Fruit fly (Drosophila melanogaster) whole organism, embryonic: ENCODE measurements around the gene CG43658.

Experiments
- Blimp-1 ChIP-seq: fragments of 200-800 bp; sonication (Bioruptor generic); optimal IDR thresholded peaks from 3 replicates; lab custom pipeline; 2018; ENCODE audit warnings: missing biosample characterization, missing genetic modification characterization, mild to moderate bottlenecking, moderate library complexity, missing genetic modification reagents
- CG11504 ChIP-seq: fragments of 200-800 bp; sonication (Bioruptor generic); optimal IDR thresholded peaks from 3 replicates; lab custom pipeline; 2019; ENCODE audit warnings: missing biosample characterization, mild to moderate bottlenecking, missing genetic modification characterization, moderate library complexity
- CG11695 ChIP-seq: fragments of 200-800 bp; sonication (Bioruptor generic); IDR thresholded peaks from 3 replicates; pipeline ENCODE4 v1.3.6; 2022; ENCODE audit warnings: missing biosample characterization, missing genetic modification characterization
- CG11696 ChIP-seq: fragments of 200-800 bp; sonication (Bioruptor generic); IDR thresholded peaks from 2 replicates; pipeline ENCODE4 v1.3.6; 2022; ENCODE audit warnings: missing biosample characterization, missing genetic modification characterization
- CG14710 ChIP-seq: fragments of 200-800 bp; sonication (Bioruptor generic); optimal IDR thresholded peaks from 3 replicates; lab custom pipeline; 2019; ENCODE audit warnings: missing biosample characterization, mild to moderate bottlenecking, missing genetic modification characterization, moderate library complexity
- CG15269 ChIP-seq: fragments of 200-800 bp; sonication (Bioruptor generic); optimal IDR thresholded peaks from 2 replicates; lab custom pipeline; 2018; ENCODE audit warnings: missing biosample characterization, mild to moderate bottlenecking, missing genetic modification characterization, moderate library complexity
- CG17361 ChIP-seq: fragments of 200-800 bp; sonication (Bioruptor generic); IDR thresholded peaks from 3 replicates; pipeline ENCODE4 v1.3.6; 2022; ENCODE audit warnings: missing biosample characterization, missing genetic modification characterization
- CG18262 ChIP-seq: fragments of 200-800 bp; optimal IDR thresholded peaks from 3 replicates; lab custom pipeline; 2019; ENCODE audit warnings: missing biosample characterization, mild to moderate bottlenecking, missing genetic modification characterization, moderate library complexity
- CG31441 ChIP-seq: fragments of 200-800 bp; sonication (Bioruptor generic); IDR thresholded peaks from 2 replicates; pipeline ENCODE4 v1.3.6; 2022; ENCODE audit warnings: missing biosample characterization, missing genetic modification characterization
- CG32532 ChIP-seq: fragments of 200-800 bp; sonication (Bioruptor generic); IDR thresholded peaks from 2 replicates; pipeline ENCODE4 v1.3.6; 2022; ENCODE audit warnings: missing biosample characterization, missing genetic modification characterization
- CG6689 ChIP-seq: fragments of 200-800 bp; sonication (Bioruptor generic); IDR thresholded peaks from 2 replicates; pipeline ENCODE4 v1.3.6; 2022; ENCODE audit warnings: missing biosample characterization, missing genetic modification characterization
- CG6791 ChIP-seq: fragments of 200-800 bp; sonication (Bioruptor generic); IDR thresholded peaks from 3 replicates; pipeline ENCODE4 v1.3.6; 2022; ENCODE audit warnings: missing biosample characterization, missing genetic modification characterization; ENCODE audit not compliant: partially characterized antibody
- CG6854 ChIP-seq: fragments of 200-800 bp; sonication (Bioruptor generic); optimal IDR thresholded peaks from 3 replicates; lab custom pipeline; 2017; ENCODE audit warnings: missing biosample characterization, mild to moderate bottlenecking, missing genetic modification characterization
- CG7357 ChIP-seq: fragments of 200-800 bp; sonication (Bioruptor generic); IDR thresholded peaks from 3 replicates; pipeline ENCODE4 v1.3.6; 2022; ENCODE audit warnings: missing biosample characterization, missing genetic modification characterization
- CG8924 ChIP-seq: fragments of 200-800 bp; optimal IDR thresholded peaks from 3 replicates; lab custom pipeline; 2019; ENCODE audit warnings: missing biosample characterization, mild to moderate bottlenecking, missing genetic modification characterization, moderate library complexity
- CG9609 ChIP-seq: fragments of 200-800 bp; sonication (Bioruptor generic); optimal IDR thresholded peaks from 3 replicates; lab custom pipeline; 2016; ENCODE audit warnings: missing biosample characterization, missing genetic modification characterization
- CG9817 ChIP-seq: fragments of 200-800 bp; sonication (Bioruptor generic); optimal IDR thresholded peaks from 2 replicates; lab custom pipeline; 2018; ENCODE audit warnings: missing biosample characterization, mild to moderate bottlenecking, missing genetic modification characterization, moderate library complexity
- CG9932 ChIP-seq: fragments of 200-800 bp; sonication (Bioruptor generic); IDR thresholded peaks from 2 replicates; pipeline ENCODE4 v1.3.6; 2022; ENCODE audit warnings: missing biosample characterization, missing genetic modification characterization
- CTCF ChIP-seq: fragments of 200-800 bp; sonication (Bioruptor generic); optimal IDR thresholded peaks from 2 replicates; lab custom pipeline; 2017; ENCODE audit warnings: missing biosample characterization, mild to moderate bottlenecking, missing genetic modification characterization, moderate library complexity
- E2f2 ChIP-seq: fragments of 200-800 bp; sonication (Bioruptor generic); IDR thresholded peaks from 2 replicates; pipeline ENCODE4 v1.3.6; 2022; ENCODE audit warnings: missing biosample characterization, missing genetic modification characterization
- HLH3B ChIP-seq: fragments of 200-800 bp; sonication (Bioruptor generic); IDR thresholded peaks from 2 replicates; pipeline ENCODE4 v1.3.6; 2022; ENCODE audit warnings: missing biosample characterization, missing genetic modification characterization
- Hr51 ChIP-seq, 2 experiments: fragments of 200-800 bp; sonication (Bioruptor generic); optimal IDR thresholded peaks; 2 replicates in 1 of 2; 3 replicates in 1 of 2; lab custom pipeline; 2016 to 2018; ENCODE audit warnings: missing biosample characterization in 2 of 2, missing genetic modification characterization in 2 of 2, mild to moderate bottlenecking in 1 of 2, moderate library complexity in 1 of 2
- Hr78 ChIP-seq, 2 experiments: fragments of 200-800 bp in 1 of 2; fragments of >200 bp in 1 of 2; sonication (Bioruptor generic) in 1 of 2; optimal IDR thresholded peaks; 2 replicates each; lab custom pipeline; 2017 to 2019; ENCODE audit warnings: missing biosample characterization in 2 of 2, missing genetic modification characterization in 2 of 2, mild to moderate bottlenecking in 1 of 2, moderate library complexity in 1 of 2
- NFAT ChIP-seq: fragments of 200-800 bp; sonication (Bioruptor generic); IDR thresholded peaks from 2 replicates; pipeline ENCODE4 v1.3.6; 2022; ENCODE audit warnings: missing biosample characterization, missing genetic modification characterization
- PHDP ChIP-seq: fragments of 200-800 bp; sonication (Bioruptor generic); optimal IDR thresholded peaks from 3 replicates; lab custom pipeline; 2018; ENCODE audit warnings: missing biosample characterization, mild to moderate bottlenecking, missing genetic modification characterization, moderate library complexity
- Rfx ChIP-seq: fragments of 200-800 bp; sonication (Bioruptor generic); IDR thresholded peaks from 2 replicates; pipeline ENCODE4 v1.3.6; 2022; ENCODE audit warnings: missing biosample characterization, missing genetic modification characterization
- Rx ChIP-seq: fragments of 200-800 bp; sonication (Bioruptor generic); IDR thresholded peaks from 2 replicates; pipeline ENCODE4 v1.3.6; 2022; ENCODE audit warnings: missing biosample characterization, missing genetic modification characterization
- Vsx1 ChIP-seq: fragments of 200-800 bp; sonication (Bioruptor generic); optimal IDR thresholded peaks from 2 replicates; lab custom pipeline; 2017; ENCODE audit warnings: missing biosample characterization, mild to moderate bottlenecking, missing genetic modification characterization, missing genetic modification reagents
- crc ChIP-seq: fragments of 200-800 bp; sonication (Bioruptor generic); optimal IDR thresholded peaks from 2 replicates; lab custom pipeline; 2016; ENCODE audit warnings: missing biosample characterization, missing genetic modification characterization
- da ChIP-seq: fragments of 200-800 bp; sonication (Bioruptor generic); optimal IDR thresholded peaks from 2 replicates; lab custom pipeline; 2016; ENCODE audit warnings: missing biosample characterization, missing genetic modification characterization
- dmrt99B ChIP-seq: fragments of 200-800 bp; sonication (Bioruptor generic); optimal IDR thresholded peaks from 2 replicates; lab custom pipeline; 2018; ENCODE audit warnings: missing biosample characterization, mild to moderate bottlenecking, missing genetic modification characterization, moderate library complexity
- dysf ChIP-seq: fragments of 200-800 bp; sonication (Bioruptor generic); IDR thresholded peaks from 3 replicates; pipeline ENCODE4 v1.3.6; 2022; ENCODE audit warnings: missing biosample characterization, missing genetic modification characterization
- gem ChIP-seq: fragments of 200-800 bp; sonication (Bioruptor generic); optimal IDR thresholded peaks from 2 replicates; lab custom pipeline; 2019; ENCODE audit warnings: missing biosample characterization, mild to moderate bottlenecking, missing genetic modification characterization, moderate library complexity
- grau ChIP-seq: fragments of 200-800 bp; optimal IDR thresholded peaks from 3 replicates; lab custom pipeline; 2019; ENCODE audit warnings: missing biosample characterization, mild to moderate bottlenecking, missing genetic modification characterization, moderate library complexity
- knrl ChIP-seq: fragments of 200-800 bp; sonication (Bioruptor generic); IDR thresholded peaks from 3 replicates; pipeline ENCODE4 v1.3.6; 2022; ENCODE audit warnings: missing biosample characterization, missing genetic modification characterization; ENCODE audit not compliant: partially characterized antibody
- lab ChIP-seq: fragments of 200-800 bp; sonication (Bioruptor generic); optimal IDR thresholded peaks from 3 replicates; lab custom pipeline; 2017; ENCODE audit warnings: missing biosample characterization, missing genetic modification characterization, mild to moderate bottlenecking, moderate library complexity, missing genetic modification reagents
- lbe ChIP-seq: fragments of 200-800 bp; sonication (Bioruptor generic); optimal IDR thresholded peaks from 2 replicates; lab custom pipeline; 2016; ENCODE audit warnings: missing biosample characterization, mild to moderate bottlenecking, missing genetic modification characterization
- nmo ChIP-seq: fragments of 200-800 bp; sonication (Bioruptor generic); optimal IDR thresholded peaks from 2 replicates; lab custom pipeline; 2018; ENCODE audit warnings: missing biosample characterization, mild to moderate bottlenecking, missing genetic modification characterization, moderate library complexity
- nom ChIP-seq: fragments of 200-800 bp; sonication (Bioruptor generic); optimal IDR thresholded peaks from 2 replicates; lab custom pipeline; 2017; ENCODE audit warnings: missing biosample characterization, missing genetic modification characterization, mild to moderate bottlenecking, moderate library complexity, missing genetic modification reagents
- odd ChIP-seq: fragments of 200-800 bp; sonication (Bioruptor generic); optimal IDR thresholded peaks from 2 replicates; lab custom pipeline; 2017; ENCODE audit warnings: missing biosample characterization, mild to moderate bottlenecking, missing genetic modification characterization
- phol ChIP-seq: fragments of 200-800 bp; sonication (Bioruptor generic); optimal IDR thresholded peaks from 3 replicates; lab custom pipeline; 2018; ENCODE audit warnings: missing biosample characterization, mild to moderate bottlenecking, missing genetic modification characterization, moderate library complexity
- prd ChIP-seq, 3 experiments: fragments of >200 bp in 2 of 3; fragments of 200-800 bp in 1 of 3; sonication (Bioruptor generic) in 1 of 3; optimal IDR thresholded peaks in 2 of 3; IDR thresholded peaks in 1 of 3; 2 replicates in 2 of 3; 3 replicates in 1 of 3; pipeline versions ENCODE4 v1.3.6 to Lab custom; 2017 to 2022; ENCODE audit warnings: missing biosample characterization in 1 of 3, missing genetic modification characterization in 1 of 3
- pum ChIP-seq: fragments of 200-800 bp; sonication (Bioruptor generic); optimal IDR thresholded peaks from 2 replicates; lab custom pipeline; 2016; ENCODE audit warnings: missing biosample characterization, missing genetic modification characterization
- sens ChIP-seq: fragments of 200-800 bp; sonication (Bioruptor generic); peaks from one replicate; lab custom pipeline; 2016; ENCODE audit warnings: missing biosample characterization, missing genetic modification characterization
- seq ChIP-seq: fragments of 200-800 bp; sonication (Bioruptor generic); IDR thresholded peaks from 2 replicates; pipeline ENCODE4 v1.3.6; 2022; ENCODE audit warnings: missing biosample characterization, missing genetic modification characterization
- slou ChIP-seq: fragments of 200-800 bp; sonication (Bioruptor generic); optimal IDR thresholded peaks from 3 replicates; lab custom pipeline; 2016; ENCODE audit warnings: missing biosample characterization, missing genetic modification characterization
- so ChIP-seq: fragments of 200-800 bp; sonication (Bioruptor generic); IDR thresholded peaks from 3 replicates; pipeline ENCODE4 v1.3.6; 2022; ENCODE audit warnings: missing biosample characterization, missing genetic modification characterization
- sr ChIP-seq: fragments of 200-800 bp; sonication (Bioruptor generic); IDR thresholded peaks from 3 replicates; pipeline ENCODE4 v1.3.6; 2022; ENCODE audit warnings: missing biosample characterization, missing genetic modification characterization
- tap ChIP-seq: fragments of 200-800 bp; optimal IDR thresholded peaks from 3 replicates; lab custom pipeline; 2019; ENCODE audit warnings: missing biosample characterization, mild to moderate bottlenecking, missing genetic modification characterization, moderate library complexity
- vvl ChIP-seq: fragments of 200-800 bp; sonication (Bioruptor generic); IDR thresholded peaks from 2 replicates; pipeline ENCODE4 v1.3.6; 2022; ENCODE audit warnings: missing biosample characterization, missing genetic modification characterization

The CG43658 gene

DNA sequence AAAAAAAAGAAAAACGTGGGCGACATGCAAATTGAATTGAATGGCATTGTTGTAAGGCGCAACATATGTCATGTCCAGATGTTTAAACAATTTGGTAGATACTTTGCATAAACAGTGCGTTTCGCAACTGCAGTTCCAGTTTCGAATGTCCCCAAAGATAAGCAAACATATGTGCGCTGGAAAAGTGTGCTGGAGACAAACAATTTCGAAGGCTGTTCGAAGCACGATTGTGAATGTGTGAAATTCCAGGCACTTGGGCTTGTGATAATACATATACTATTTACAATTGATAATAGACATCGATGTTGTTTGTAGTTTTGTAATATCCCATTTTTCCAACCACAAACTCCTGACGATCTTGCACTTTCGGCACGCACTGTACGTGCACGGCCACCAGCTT lies 78.2 kb downstream of the CG43658 start (continued):
- peak; percentile 43; the same call in 1 of the 2 replicates for TF ChIP-seq HLH3B (GFP tag; lab: Robert Waterston, UW)
- TF ChIP-seq CG6689, result peak; percentile 29; the same call in 1 of the 2 replicates
- TF ChIP-seq prd (optimal IDR thresholded peaks at IDR 0.05; lab: Kevin White, UChicago), result no peak
- peak; percentile 29; the same call in 1 of the 3 replicates for TF ChIP-seq prd (GFP tag; IDR thresholded peaks at IDR 0.05; lab: Robert Waterston, UW)
- TF ChIP-seq tap, result peak; percentile 26
- peak; percentile 38; the same call in 1 of the 2 replicates for TF ChIP-seq Rfx (GFP tag; lab: Robert Waterston, UW)
- TF ChIP-seq CG18262, result peak; percentile 20
- peak; percentile 15 for TF ChIP-seq PHDP (tag; lab: Kevin White, UChicago)
- TF ChIP-seq seq, result peak; percentile 38; the same call in 1 of the 2 replicates
- peak; percentile 56 for TF ChIP-seq gem
- no peak for TF ChIP-seq knrl
- TF ChIP-seq CG6854 (GFP tag; lab: Kevin White, UChicago), result no peak
- TF ChIP-seq CG31441 (GFP tag; lab: Robert Waterston, UW), result peak; percentile 36; the same call in 1 of the 2 replicates
- peak; percentile 15; the same call in 1 of the 3 replicates for TF ChIP-seq so (GFP tag; lab: Robert Waterston, UW)
- peak; percentile 11; the same call in 1 of the 2 replicates for TF ChIP-seq vvl (GFP tag; lab: Robert Waterston, UW)
- TF ChIP-seq CG17361, result peak; percentile 44; the same call in 2 of the 3 replicates
- TF ChIP-seq CG8924, result peak; percentile 24
- TF ChIP-seq CG11695 (GFP tag; lab: Robert Waterston, UW), result peak; percentile 76
- TF ChIP-seq Hr78 (GFP tag; optimal IDR thresholded peaks at IDR 0.05; lab: Kevin White, UChicago), result peak in 1 of 2 experiments; percentile 6
- TF ChIP-seq sr, result peak; percentile 12; the same call in 1 of the 3 replicates
- TF ChIP-seq nmo (GFP tag; lab: Kevin White, UChicago), result peak; percentile 16
- peak in 1 of 2 experiments; percentile 59 for TF ChIP-seq Hr51 (GFP tag; optimal IDR thresholded peaks at IDR 0.05; lab: Kevin White, UChicago)
- TF ChIP-seq grau (tag; lab: Kevin White, UChicago), result peak; percentile 33
- TF ChIP-seq CG15269 (tag; lab: Kevin White, UChicago), result peak; percentile 63
- no peak for TF ChIP-seq crc
- peak; percentile 64 for TF ChIP-seq dmrt99B (tag; lab: Kevin White, UChicago)
- peak; percentile 4 for TF ChIP-seq Vsx1
- peak; percentile 30 for TF ChIP-seq lab
- no peak for TF ChIP-seq da (GFP tag; lab: Kevin White, UChicago)
- TF ChIP-seq pum (GFP tag; lab: Kevin White, UChicago), result no peak
- peak; percentile 67; the same call in 2 of the 3 replicates for TF ChIP-seq dysf (GFP tag; lab: Robert Waterston, UW)
- no peak for TF ChIP-seq NFAT
- TF ChIP-seq CG9932 (GFP tag; lab: Robert Waterston, UW), result 0 out of 2 replicates have a peak, but pooled peaks have one; percentile 8
- peak; percentile 21; the same call in 1 of the 2 replicates for TF ChIP-seq E2f2 (GFP tag; lab: Robert Waterston, UW)
- TF ChIP-seq CG32532 (GFP tag; lab: Robert Waterston, UW), result 0 out of 2 replicates have a peak, but pooled peaks have one; percentile 16
- peak; percentile 50 for TF ChIP-seq sens (GFP tag; lab: Kevin White, UChicago)

DNA sequence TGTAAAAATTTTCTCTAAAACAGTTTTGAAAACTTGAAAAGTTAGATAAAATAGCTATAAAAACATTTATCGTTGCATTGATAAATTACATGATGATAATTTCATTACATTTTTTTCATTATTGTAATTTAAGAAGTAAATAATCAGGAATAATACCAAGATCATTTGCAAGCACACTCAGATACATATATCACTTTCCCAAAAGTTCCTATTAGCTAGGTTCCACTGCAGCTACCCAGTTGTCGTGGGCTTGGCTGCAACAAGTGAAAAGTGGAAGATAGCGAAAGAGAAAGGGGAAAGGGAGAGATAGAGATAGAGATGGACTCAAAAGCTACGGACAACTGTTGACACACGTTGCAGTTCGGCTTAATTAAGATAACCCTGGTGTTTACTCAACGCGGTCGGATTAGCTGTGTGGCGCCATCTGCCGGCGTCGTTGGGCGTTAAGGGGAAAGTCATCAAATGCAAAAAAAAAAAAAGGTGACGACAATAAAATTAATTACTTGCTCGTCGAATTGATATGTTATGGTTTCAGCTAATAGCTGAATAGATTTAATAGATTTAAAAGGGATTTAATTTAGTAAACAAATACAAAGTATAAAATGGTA lies 79.2 kb downstream of the CG43658 start:
- TF ChIP-seq nom (GFP tag; lab: Kevin White, UChicago) (no peak), CG11696 (GFP tag; lab: Robert Waterston, UW) (no peak), CG9817 (no peak), slou (GFP tag; lab: Kevin White, UChicago) (no peak), Blimp-1 (GFP tag; lab: Kevin White, UChicago) (peak; percentile 68), CG14710 (peak; percentile 18), odd (GFP tag; lab: Kevin White, UChicago) (no peak), CG11504 (tag; lab: Kevin White, UChicago) (peak; percentile 22), Rx (no peak), CG18262 (peak; percentile 43), lab (no peak), CG6791 (GFP tag; lab: Robert Waterston, UW) (no peak), lbe (GFP tag; lab: Kevin White, UChicago) (no peak), CG9609 (no peak), CG31441 (GFP tag; lab: Robert Waterston, UW) (peak; percentile 46; the same call in 1 of the 2 replicates), CG7357 (no peak), CTCF (GFP tag; lab: Kevin White, UChicago) (peak; percentile 86), phol (tag; lab: Kevin White, UChicago) (peak; percentile 37)
